Worm (Caenorhabditis elegans): ENCODE results near the gene T25B2.2.

Gene T25B2.2

ce11 chrX:6219892-6220291 lies 50.4 kb downstream of the T25B2.2 start (continued):
- TF ChIP-seq F37D6.2 (tag; optimal IDR thresholded peaks at IDR 0.05) (no peak), lsy-2 (tag; optimal IDR thresholded peaks at IDR 0.05) (peak in 1 of 2 experiments; percentile 37), set-16 (GFP tag; IDR thresholded peaks at IDR 0.05) (no peak), arid-1 (GFP tag; conservative IDR thresholded peaks at IDR 0.05) (no peak; the same call in 1 of the 2 replicates), Y48G9A.11 (GFP tag; IDR thresholded peaks at IDR 0.05) (peak; percentile 61; the same call in 1 of the 2 replicates), tra-1 (GFP tag; IDR thresholded peaks at IDR 0.05) (no peak; the same call in 1 of the 2 replicates), hlh-30 (tag; optimal IDR thresholded peaks at IDR 0.05; ENCODE audit: insufficient read depth) (peak; percentile 29), snpc-1.2 (GFP tag; IDR thresholded peaks at IDR 0.05) (peak; percentile 79), zfp-3 (GFP tag; conservative IDR thresholded peaks at IDR 0.05) (no peak), dmd-8 (GFP tag; IDR thresholded peaks at IDR 0.05) (0 out of 2 replicates have a peak, but pooled peaks have one; percentile 63), ZK337.2 (GFP tag; IDR thresholded peaks at IDR 0.05) (peak; percentile 74), F44E2.7 (GFP tag; IDR thresholded peaks at IDR 0.05) (peak; percentile 62; the same call in 1 of the 2 replicates), ces-1 (GFP tag; optimal IDR thresholded peaks at IDR 0.05) (no peak), snpc-4 (tag; optimal IDR thresholded peaks at IDR 0.05) (no peak), lin-38 (GFP tag; IDR thresholded peaks at IDR 0.05) (no peak; the same call in 1 of the 2 replicates), pha-4 (GFP tag; IDR thresholded peaks at IDR 0.05) (no peak; the same call in 1 of the 2 replicates), pha-4 (tag; optimal IDR thresholded peaks at IDR 0.05) (no peak), vab-7 (GFP tag; IDR thresholded peaks at IDR 0.05) (peak; percentile 89), Y105C5A.15 (GFP tag; IDR thresholded peaks at IDR 0.05) (peak; percentile 57; the same call in 1 of the 2 replicates), nhr-25 (tag; optimal IDR thresholded peaks at IDR 0.05; ENCODE audit: borderline replicate concordance, insufficient read depth) (peak; percentile 24), nhr-28 (tag; optimal IDR thresholded peaks at IDR 0.05) (no peak), madf-9 (GFP tag; conservative IDR thresholded peaks at IDR 0.05) (peak; percentile 56), nhr-77 (tag; optimal IDR thresholded peaks at IDR 0.05) (peak; percentile 25), spr-1 (tag; optimal IDR thresholded peaks at IDR 0.05) (peak; percentile 26), tag-97 (GFP tag; IDR thresholded peaks at IDR 0.05) (no peak), F49E8.2 (tag; optimal IDR thresholded peaks at IDR 0.05; ENCODE audit: borderline replicate concordance) (peak; percentile 3), nhr-76 (tag; optimal IDR thresholded peaks at IDR 0.05) (no peak), Y5F2A.4 (GFP tag; optimal IDR thresholded peaks at IDR 0.05) (no peak), ztf-11 (tag; optimal IDR thresholded peaks at IDR 0.05) (no peak), spr-3 (GFP tag; optimal IDR thresholded peaks at IDR 0.05) (peak; percentile 47), zfp-2 (tag; optimal IDR thresholded peaks at IDR 0.05) (peak; percentile 17), nhr-41 (GFP tag; IDR thresholded peaks at IDR 0.05) (peak; percentile 74; the same call in 1 of the 2 replicates), zip-2 (tag; optimal IDR thresholded peaks at IDR 0.05) (no peak), lin-39 (tag; optimal IDR thresholded peaks at IDR 0.05) (no peak), aly-2 (tag; optimal IDR thresholded peaks at IDR 0.05) (no peak), mdl-1 (tag; optimal IDR thresholded peaks at IDR 0.05) (no peak), ceh-44 (GFP tag; IDR thresholded peaks at IDR 0.05) (peak; percentile 76; the same call in 1 of the 2 replicates), unc-130 (GFP tag; optimal IDR thresholded peaks at IDR 0.05) (peak; percentile 38), F10B5.3 (tag; optimal IDR thresholded peaks at IDR 0.05) (no peak), madf-5 (GFP tag; IDR thresholded peaks at IDR 0.05) (0 out of 4 replicates have a peak, but pooled peaks have one; percentile 26 to 71), dpl-1 (GFP tag; optimal IDR thresholded peaks at IDR 0.05) (no peak), ceh-32 (tag; optimal IDR thresholded peaks at IDR 0.05; ENCODE audit: poor library complexity) (no peak), ZK546.5 (tag; optimal IDR thresholded peaks at IDR 0.05) (no peak), mxl-2 (GFP tag; conservative IDR thresholded peaks at IDR 0.05) (no peak), dve-1 (tag; optimal IDR thresholded peaks at IDR 0.05; ENCODE audit: insufficient read depth) (peak; percentile 31), duxl-1 (tag; optimal IDR thresholded peaks at IDR 0.05; ENCODE audit: poor library complexity) (peak; percentile 68), F26F4.8 (GFP tag; conservative IDR thresholded peaks at IDR 0.05) (no peak), daf-16 (GFP tag; optimal IDR thresholded peaks at IDR 0.05) (peak; percentile 31 to 64), daf-16 (tag; optimal IDR thresholded peaks at IDR 0.05) (no peak), aha-1 (tag) (no peak), lin-13 (GFP tag; optimal IDR thresholded peaks at IDR 0.05) (no peak)
